Worm (Caenorhabditis elegans): Measurements from ENCODE around the gene C18A3.10.

C18A3.10 gene

ce11 chrII:5747312-5747711, 31.7 kb upstream of the C18A3.10 start:
- TF ChIP-seq hmbx-1 (tag; optimal IDR thresholded peaks at IDR 0.05) (no peak), ceh-13 (GFP tag; optimal IDR thresholded peaks at IDR 0.05) (no peak), scrt-1 (GFP tag; IDR thresholded peaks at IDR 0.05) (no peak), tbx-37 (GFP tag; conservative IDR thresholded peaks at IDR 0.05) (no peak), tra-4 (tag; optimal IDR thresholded peaks at IDR 0.05) (no peak), aly-1 (tag; optimal IDR thresholded peaks at IDR 0.05) (no peak), hmg-4 (GFP tag; optimal IDR thresholded peaks at IDR 0.05) (no peak), ets-7 (tag; optimal IDR thresholded peaks at IDR 0.05) (no peak), ceh-36 (tag; optimal IDR thresholded peaks at IDR 0.05) (no peak), F13C5.2 (tag; optimal IDR thresholded peaks at IDR 0.05) (no peak), flt-1 (GFP tag; IDR thresholded peaks at IDR 0.05) (no peak), pes-1 (GFP tag; IDR thresholded peaks at IDR 0.05) (no peak)

ce11 chrII:5745088-5745487, 29.4 kb upstream of the C18A3.10 start, which contains the start of gene F10C1.9:
F10C1.9 (minus strand) TSS chrII:5745284.
- TF ChIP-seq hnd-1 (tag; optimal IDR thresholded peaks at IDR 0.05) = no peak
- TF ChIP-seq ceh-36 (tag; optimal IDR thresholded peaks at IDR 0.05) = no peak
- TF ChIP-seq pes-1 (GFP tag; IDR thresholded peaks at IDR 0.05) = no peak
- no peak for TF ChIP-seq ceh-13 (GFP tag; optimal IDR thresholded peaks at IDR 0.05)
- no peak for TF ChIP-seq hmbx-1 (tag; optimal IDR thresholded peaks at IDR 0.05)
- TF ChIP-seq ama-1 (optimal IDR thresholded peaks at IDR 0.05) = no peak
- TF ChIP-seq tbx-11 (GFP tag; IDR thresholded peaks at IDR 0.05) = no peak

ce11 chrII:5744342-5744741, 28.7 kb upstream of the C18A3.10 start:
- TF ChIP-seq ceh-36 (tag; optimal IDR thresholded peaks at IDR 0.05) = no peak
- TF ChIP-seq F13C5.2 (tag; optimal IDR thresholded peaks at IDR 0.05) = no peak
- no peak for TF ChIP-seq sea-1 (GFP tag; conservative IDR thresholded peaks at IDR 0.05)
- no peak for TF ChIP-seq scrt-1 (GFP tag; IDR thresholded peaks at IDR 0.05)
- TF ChIP-seq flt-1 (GFP tag; IDR thresholded peaks at IDR 0.05) = no peak
- no peak for TF ChIP-seq ama-1 (optimal IDR thresholded peaks at IDR 0.05)
- no peak for TF ChIP-seq tbx-11 (GFP tag; IDR thresholded peaks at IDR 0.05)
- no peak for TF ChIP-seq hmg-4 (GFP tag; optimal IDR thresholded peaks at IDR 0.05)
- no peak for TF ChIP-seq hmbx-1 (tag; optimal IDR thresholded peaks at IDR 0.05)
- TF ChIP-seq hnd-1 (tag; optimal IDR thresholded peaks at IDR 0.05) = no peak
- no peak for TF ChIP-seq tra-4 (tag; optimal IDR thresholded peaks at IDR 0.05)
- TF ChIP-seq pes-1 (GFP tag; IDR thresholded peaks at IDR 0.05) = no peak
- TF ChIP-seq B0310.2 (tag; optimal IDR thresholded peaks at IDR 0.05) = no peak
- TF ChIP-seq aly-1 (tag; optimal IDR thresholded peaks at IDR 0.05) = no peak

- TF ChIP-seq tra-4 (tag; optimal IDR thresholded peaks at IDR 0.05) = no peak
- no peak for TF ChIP-seq ets-7 (tag; optimal IDR thresholded peaks at IDR 0.05)
Measured at ce11 chrII:5742767-5743166, 27.1 kb upstream of the C18A3.10 start.

- TF ChIP-seq B0310.2 (tag; optimal IDR thresholded peaks at IDR 0.05) (no peak), pes-1 (GFP tag; IDR thresholded peaks at IDR 0.05) (no peak), hnd-1 (tag; optimal IDR thresholded peaks at IDR 0.05) (no peak), ets-7 (tag; optimal IDR thresholded peaks at IDR 0.05) (no peak), sea-1 (GFP tag; conservative IDR thresholded peaks at IDR 0.05) (no peak), tra-4 (tag; optimal IDR thresholded peaks at IDR 0.05) (no peak), aly-1 (tag; optimal IDR thresholded peaks at IDR 0.05) (no peak), ama-1 (optimal IDR thresholded peaks at IDR 0.05) (no peak), tbx-37 (GFP tag; conservative IDR thresholded peaks at IDR 0.05) (no peak), hmbx-1 (tag; optimal IDR thresholded peaks at IDR 0.05) (no peak), F13C5.2 (tag; optimal IDR thresholded peaks at IDR 0.05) (no peak), tbx-11 (GFP tag; IDR thresholded peaks at IDR 0.05) (no peak), hmg-4 (GFP tag; optimal IDR thresholded peaks at IDR 0.05) (no peak), scrt-1 (GFP tag; IDR thresholded peaks at IDR 0.05) (no peak; the same call in 1 of the 2 replicates), ceh-13 (GFP tag; optimal IDR thresholded peaks at IDR 0.05) (no peak), flt-1 (GFP tag; IDR thresholded peaks at IDR 0.05) (no peak)
Measured at ce11 chrII:5738795-5739194, 23.1 kb upstream of the C18A3.10 start, which contains the start of gene hlh-14. hlh-14 (minus strand) TSS chrII:5738895.

ce11 chrII:5736599-5736998, 21.0 kb upstream of the C18A3.10 start:
- TF ChIP-seq ceh-13 (GFP tag; optimal IDR thresholded peaks at IDR 0.05) (no peak), ceh-36 (tag; optimal IDR thresholded peaks at IDR 0.05) (no peak), hmbx-1 (tag; optimal IDR thresholded peaks at IDR 0.05) (no peak), aly-1 (tag; optimal IDR thresholded peaks at IDR 0.05) (no peak), tbx-37 (GFP tag; conservative IDR thresholded peaks at IDR 0.05) (no peak), scrt-1 (GFP tag; IDR thresholded peaks at IDR 0.05) (no peak), hnd-1 (tag; optimal IDR thresholded peaks at IDR 0.05) (no peak), sea-1 (GFP tag; conservative IDR thresholded peaks at IDR 0.05) (no peak), F13C5.2 (tag; optimal IDR thresholded peaks at IDR 0.05) (no peak), flt-1 (GFP tag; IDR thresholded peaks at IDR 0.05) (no peak), B0310.2 (tag; optimal IDR thresholded peaks at IDR 0.05) (no peak), ama-1 (optimal IDR thresholded peaks at IDR 0.05) (no peak), tbx-11 (GFP tag; IDR thresholded peaks at IDR 0.05) (no peak), tra-4 (tag; optimal IDR thresholded peaks at IDR 0.05) (no peak), hmg-4 (GFP tag; optimal IDR thresholded peaks at IDR 0.05) (no peak), pes-1 (GFP tag; IDR thresholded peaks at IDR 0.05) (no peak)

ce11 chrII:5735744-5736143, 20.1 kb upstream of the C18A3.10 start:
- TF ChIP-seq ets-7 (tag; optimal IDR thresholded peaks at IDR 0.05) (peak; percentile 77), tbx-37 (GFP tag; conservative IDR thresholded peaks at IDR 0.05) (no peak), tra-4 (tag; optimal IDR thresholded peaks at IDR 0.05) (no peak), ceh-13 (GFP tag; optimal IDR thresholded peaks at IDR 0.05) (no peak), hnd-1 (tag; optimal IDR thresholded peaks at IDR 0.05) (no peak), tbx-11 (GFP tag; IDR thresholded peaks at IDR 0.05) (no peak)

ce11 chrII:5734883-5735282, 19.2 kb upstream of the C18A3.10 start:
- TF ChIP-seq tra-4 (tag; optimal IDR thresholded peaks at IDR 0.05) (no peak), pes-1 (GFP tag; IDR thresholded peaks at IDR 0.05) (no peak), flt-1 (GFP tag; IDR thresholded peaks at IDR 0.05) (no peak), tbx-11 (GFP tag; IDR thresholded peaks at IDR 0.05) (no peak), sea-1 (GFP tag; conservative IDR thresholded peaks at IDR 0.05) (no peak), ama-1 (optimal IDR thresholded peaks at IDR 0.05) (no peak)
